Fruit fly (Drosophila melanogaster) whole organism, embryonic: ENCODE data around the gene CG42449.
A peak's percentile ranks its signal among the peaks of the same experiment; 100 is the strongest.

Experiments used
- CG11085 ChIP-seq: fragments of 200-800 bp; sonication (Bioruptor generic); IDR thresholded peaks from 2 replicates; pipeline ENCODE4 v1.3.6; 2022; ENCODE audit warnings: missing biosample characterization, missing genetic modification characterization
- CG11504 ChIP-seq: fragments of 200-800 bp; sonication (Bioruptor generic); optimal IDR thresholded peaks from 3 replicates; lab custom pipeline; 2019; ENCODE audit warnings: missing biosample characterization, mild to moderate bottlenecking, missing genetic modification characterization, moderate library complexity
- CG12071 ChIP-seq: fragments of 200-800 bp; sonication (Bioruptor generic); optimal IDR thresholded peaks from 3 replicates; lab custom pipeline; 2018; ENCODE audit warnings: missing biosample characterization, mild to moderate bottlenecking, missing genetic modification characterization
- CG13894 ChIP-seq: fragments of 200-800 bp; sonication (Bioruptor generic); optimal IDR thresholded peaks from 3 replicates; lab custom pipeline; 2018; ENCODE audit warnings: missing biosample characterization, mild to moderate bottlenecking, missing genetic modification characterization, moderate library complexity
- CG15696 ChIP-seq: fragments of 200-800 bp; sonication (Bioruptor generic); optimal IDR thresholded peaks from 2 replicates; lab custom pipeline; 2019; ENCODE audit warnings: missing biosample characterization, mild to moderate bottlenecking, missing genetic modification characterization, moderate library complexity
- CG1647 ChIP-seq: fragments of 200-800 bp; sonication (Bioruptor generic); optimal IDR thresholded peaks from 3 replicates; lab custom pipeline; 2016; ENCODE audit warnings: missing biosample characterization, missing genetic modification characterization
- CG17328 ChIP-seq: fragments of 200-800 bp; sonication (Bioruptor generic); IDR thresholded peaks from 2 replicates; pipeline ENCODE4 v1.3.6; 2022; ENCODE audit warnings: missing biosample characterization, missing genetic modification characterization
- CG1792 ChIP-seq: fragments of 200-800 bp; sonication (Bioruptor generic); optimal IDR thresholded peaks from 2 replicates; lab custom pipeline; 2016; ENCODE audit warnings: missing biosample characterization, missing genetic modification characterization
- CG33557 ChIP-seq: fragments of 200-800 bp; sonication (Bioruptor generic); optimal IDR thresholded peaks from 2 replicates; lab custom pipeline; 2019; ENCODE audit warnings: missing biosample characterization, mild to moderate bottlenecking, missing genetic modification characterization, moderate library complexity
- CG34422 ChIP-seq: fragments of 200-800 bp; sonication (Bioruptor generic); IDR thresholded peaks from 3 replicates; pipeline ENCODE4 v1.3.6; 2022; ENCODE audit warnings: missing biosample characterization, missing genetic modification characterization
- CG43689 ChIP-seq: fragments of 200-800 bp; sonication (Bioruptor generic); IDR thresholded peaks from 2 replicates; pipeline ENCODE4 v1.3.6; 2022; ENCODE audit warnings: missing biosample characterization, missing genetic modification characterization
- CG4404 ChIP-seq: fragments of 200-800 bp; sonication (Bioruptor generic); IDR thresholded peaks from 2 replicates; pipeline ENCODE4 v1.3.6; 2022; ENCODE audit warnings: missing biosample characterization, missing genetic modification characterization
- CG4424 ChIP-seq: fragments of 200-800 bp; sonication (Bioruptor generic); optimal IDR thresholded peaks from 3 replicates; lab custom pipeline; 2016; ENCODE audit warnings: missing biosample characterization, missing genetic modification characterization
- CG4707 ChIP-seq: fragments of 200-800 bp; sonication (Bioruptor generic); optimal IDR thresholded peaks from 2 replicates; lab custom pipeline; 2018; ENCODE audit warnings: missing biosample characterization, mild to moderate bottlenecking, missing genetic modification characterization, moderate library complexity
- CG8089 ChIP-seq: fragments of 200-800 bp; sonication (Bioruptor generic); optimal IDR thresholded peaks from 3 replicates; lab custom pipeline; 2016; ENCODE audit warnings: missing biosample characterization, missing genetic modification characterization
- Deaf1 ChIP-seq: fragments of 200-800 bp; optimal IDR thresholded peaks from 3 replicates; lab custom pipeline; 2019; ENCODE audit warnings: missing biosample characterization, mild to moderate bottlenecking, missing genetic modification characterization, moderate library complexity
- HmgD ChIP-seq: fragments of 200-800 bp; sonication (Bioruptor generic); optimal IDR thresholded peaks from 3 replicates; lab custom pipeline; 2016; ENCODE audit warnings: missing biosample characterization, missing genetic modification characterization
- Hr51 ChIP-seq, 2 experiments: fragments of 200-800 bp; sonication (Bioruptor generic); optimal IDR thresholded peaks; 2 replicates in 1 of 2; 3 replicates in 1 of 2; lab custom pipeline; 2016 to 2018; ENCODE audit warnings: missing biosample characterization in 2 of 2, missing genetic modification characterization in 2 of 2, mild to moderate bottlenecking in 1 of 2, moderate library complexity in 1 of 2
- Hsf ChIP-seq: fragments of 200-800 bp; sonication (Bioruptor generic); optimal IDR thresholded peaks from 3 replicates; lab custom pipeline; 2016; ENCODE audit warnings: missing biosample characterization, missing genetic modification characterization
- Mes4 ChIP-seq: fragments of 200-800 bp; sonication (Bioruptor generic); optimal IDR thresholded peaks from 2 replicates; lab custom pipeline; 2016; ENCODE audit warnings: missing biosample characterization, missing genetic modification characterization
- Rx ChIP-seq: fragments of 200-800 bp; sonication (Bioruptor generic); IDR thresholded peaks from 2 replicates; pipeline ENCODE4 v1.3.6; 2022; ENCODE audit warnings: missing biosample characterization, missing genetic modification characterization
- Scr ChIP-seq: fragments of 200-800 bp; sonication (Bioruptor generic); IDR thresholded peaks from 2 replicates; pipeline ENCODE4 v1.3.6; 2022; ENCODE audit warnings: missing biosample characterization, missing genetic modification characterization; ENCODE audit not compliant: partially characterized antibody
- Sry-δ ChIP-seq: fragments of 200-800 bp; sonication (Bioruptor generic); optimal IDR thresholded peaks from 2 replicates; lab custom pipeline; 2016; ENCODE audit warnings: missing biosample characterization, missing genetic modification characterization
- Stat92E ChIP-seq, 3 experiments: fragments of >200 bp in 2 of 3; fragments of 200-800 bp in 1 of 3; sonication (Bioruptor generic) in 1 of 3; optimal IDR thresholded peaks; 2 replicates each; lab custom pipeline; 2017 to 2019; ENCODE audit warnings: missing biosample characterization in 3 of 3, missing genetic modification characterization in 3 of 3, mild to moderate bottlenecking in 1 of 3, moderate library complexity in 1 of 3
- Trl ChIP-seq, 3 experiments: fragments of >200 bp in 2 of 3; fragments of 200-800 bp in 1 of 3; sonication (Bioruptor generic) in 1 of 3; optimal IDR thresholded peaks; 2 replicates in 1 of 3; 3 replicates in 2 of 3; lab custom pipeline; 2016 to 2017; ENCODE audit warnings: missing biosample characterization in 1 of 3, missing genetic modification characterization in 1 of 3
- bowl ChIP-seq: fragments of 200-800 bp; sonication (Bioruptor generic); IDR thresholded peaks from 2 replicates; pipeline ENCODE4 v1.3.6; 2022; ENCODE audit warnings: missing biosample characterization, missing genetic modification characterization
- cad ChIP-seq: fragments of >200 bp; optimal IDR thresholded peaks from 2 replicates; lab custom pipeline; 2017; ENCODE audit warnings: missing biosample characterization, missing genetic modification characterization
- corto ChIP-seq: fragments of 200-800 bp; sonication (Bioruptor generic); optimal IDR thresholded peaks from 2 replicates; lab custom pipeline; 2016; ENCODE audit warnings: missing biosample characterization, mild to moderate bottlenecking, missing genetic modification characterization, moderate library complexity
- emc ChIP-seq: fragments of 200-800 bp; sonication (Bioruptor generic); optimal IDR thresholded peaks from 2 replicates; lab custom pipeline; 2016; ENCODE audit warnings: missing biosample characterization, missing genetic modification characterization
- exex ChIP-seq: fragments of 200-800 bp; sonication (Bioruptor generic); optimal IDR thresholded peaks from 4 replicates; lab custom pipeline; 2018; ENCODE audit warnings: missing biosample characterization, mild to moderate bottlenecking, missing genetic modification characterization, moderate library complexity
- fd102C ChIP-seq: fragments of 200-800 bp; sonication (Bioruptor generic); optimal IDR thresholded peaks from 2 replicates; lab custom pipeline; 2018; ENCODE audit warnings: missing biosample characterization, mild to moderate bottlenecking, missing genetic modification characterization, moderate library complexity
- fd3F ChIP-seq: fragments of 200-800 bp; sonication (Bioruptor generic); optimal IDR thresholded peaks from 2 replicates; lab custom pipeline; 2018; ENCODE audit warnings: missing biosample characterization, mild to moderate bottlenecking, missing genetic modification characterization, moderate library complexity
- fd64A ChIP-seq: fragments of 200-800 bp; sonication (Bioruptor generic); optimal IDR thresholded peaks from 3 replicates; lab custom pipeline; 2018; ENCODE audit warnings: missing biosample characterization, mild to moderate bottlenecking, missing genetic modification characterization
- gem ChIP-seq: fragments of 200-800 bp; sonication (Bioruptor generic); optimal IDR thresholded peaks from 2 replicates; lab custom pipeline; 2019; ENCODE audit warnings: missing biosample characterization, mild to moderate bottlenecking, missing genetic modification characterization, moderate library complexity
- jing ChIP-seq: fragments of 200-800 bp; sonication (Bioruptor generic); optimal IDR thresholded peaks from 2 replicates; lab custom pipeline; 2018; ENCODE audit warnings: missing biosample characterization, mild to moderate bottlenecking, missing genetic modification characterization
- kay ChIP-seq: fragments of 200-800 bp; sonication (Bioruptor generic); optimal IDR thresholded peaks from 2 replicates; lab custom pipeline; 2016; ENCODE audit warnings: missing biosample characterization, missing genetic modification characterization
- lola ChIP-seq, 3 experiments: fragments of >200 bp in 2 of 3; fragments of 200-800 bp in 1 of 3; sonication (Bioruptor generic) in 1 of 3; optimal IDR thresholded peaks; 2 replicates each; lab custom pipeline; 2017 to 2019; ENCODE audit warnings: missing biosample characterization in 3 of 3, missing genetic modification characterization in 3 of 3, mild to moderate bottlenecking in 1 of 3, moderate library complexity in 1 of 3
- nerfin-2 ChIP-seq: fragments of 200-800 bp; sonication (Bioruptor generic); IDR thresholded peaks from 2 replicates; pipeline ENCODE4 v1.3.6; 2022; ENCODE audit warnings: missing biosample characterization, missing genetic modification characterization; ENCODE audit not compliant: partially characterized antibody
- nmo ChIP-seq: fragments of 200-800 bp; sonication (Bioruptor generic); optimal IDR thresholded peaks from 2 replicates; lab custom pipeline; 2018; ENCODE audit warnings: missing biosample characterization, mild to moderate bottlenecking, missing genetic modification characterization, moderate library complexity
- odd ChIP-seq: fragments of 200-800 bp; sonication (Bioruptor generic); optimal IDR thresholded peaks from 2 replicates; lab custom pipeline; 2017; ENCODE audit warnings: missing biosample characterization, mild to moderate bottlenecking, missing genetic modification characterization
- org-1 ChIP-seq: fragments of 200-800 bp; sonication (Bioruptor generic); optimal IDR thresholded peaks from 2 replicates; lab custom pipeline; 2017; ENCODE audit warnings: missing biosample characterization, missing genetic modification characterization
- ranshi ChIP-seq: fragments of 200-800 bp; sonication (Bioruptor generic); IDR thresholded peaks from 2 replicates; pipeline ENCODE4 v1.3.6; 2022; ENCODE audit warnings: missing biosample characterization, missing genetic modification characterization
- sqz ChIP-seq: fragments of 200-800 bp; sonication (Bioruptor generic); optimal IDR thresholded peaks from 3 replicates; lab custom pipeline; 2018; ENCODE audit warnings: missing biosample characterization, mild to moderate bottlenecking, missing genetic modification characterization
- stc ChIP-seq: fragments of 200-800 bp; sonication (Bioruptor generic); IDR thresholded peaks from 2 replicates; pipeline ENCODE4 v1.3.6; 2022; ENCODE audit warnings: missing biosample characterization, missing genetic modification characterization
- sug ChIP-seq: fragments of 200-800 bp; optimal IDR thresholded peaks from 2 replicates; lab custom pipeline; 2019; ENCODE audit warnings: missing biosample characterization, mild to moderate bottlenecking, missing genetic modification characterization, moderate library complexity
- tll ChIP-seq, 2 experiments: fragments of 200-800 bp in 1 of 2; fragments of >200 bp in 1 of 2; sonication (Bioruptor generic) in 1 of 2; optimal IDR thresholded peaks; 2 replicates each; lab custom pipeline; 2017 to 2019; ENCODE audit warnings: missing biosample characterization in 2 of 2, missing genetic modification characterization in 2 of 2, mild to moderate bottlenecking in 1 of 2, moderate library complexity in 1 of 2
- tna ChIP-seq: fragments of 200-800 bp; sonication (Bioruptor generic); IDR thresholded peaks from 2 replicates; pipeline ENCODE4 v1.3.6; 2022; ENCODE audit warnings: missing biosample characterization, missing genetic modification characterization; ENCODE audit not compliant: partially characterized antibody
- wek ChIP-seq: fragments of 200-800 bp; sonication (Bioruptor generic); optimal IDR thresholded peaks from 3 replicates; lab custom pipeline; 2018; ENCODE audit warnings: missing biosample characterization, mild to moderate bottlenecking, missing genetic modification characterization, moderate library complexity
- yki ChIP-seq: fragments of >200 bp; optimal IDR thresholded peaks from 3 replicates; lab custom pipeline; 2018

The CG42449 gene

DNA sequence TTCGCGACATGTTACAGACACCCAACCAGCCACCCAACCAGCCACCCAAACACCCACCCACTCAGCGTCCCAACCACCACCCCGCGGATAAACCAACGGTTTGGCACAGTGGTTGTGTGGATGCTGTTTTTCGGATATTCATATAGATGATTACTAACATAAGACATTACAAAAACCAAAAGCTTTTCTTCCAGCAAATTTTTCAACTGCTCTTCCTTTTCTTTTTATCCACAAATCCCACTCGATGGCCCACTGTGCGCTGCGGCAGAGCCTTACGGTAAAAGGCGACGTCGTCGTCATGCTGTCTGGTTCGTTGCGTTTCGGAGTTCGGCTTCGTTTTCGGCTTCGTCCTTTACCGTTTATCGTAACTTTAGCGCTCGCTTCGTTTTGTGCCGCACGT, 44.5 kb upstream of the CG42449 start (continued):
- TF ChIP-seq CG13894 (tag; lab: Kevin White, UChicago) (peak; percentile 81), fd3F (GFP tag; lab: Kevin White, UChicago) (peak; percentile 32), bowl (no peak), exex (tag; lab: Kevin White, UChicago) (no peak), emc (GFP tag; lab: Kevin White, UChicago) (no peak), CG8089 (peak; percentile 15), org-1 (GFP tag; lab: Kevin White, UChicago) (peak; percentile 50), cad (no peak), CG4707 (GFP tag; lab: Kevin White, UChicago) (peak; percentile 95), Deaf1 (tag; lab: Kevin White, UChicago) (peak; percentile 87), yki (no peak), Sry-δ (no peak), CG11085 (peak; percentile 52), corto (no peak), odd (GFP tag; lab: Kevin White, UChicago) (no peak), Hsf (peak; percentile 40), CG1647 (peak; percentile 39), sqz (GFP tag; lab: Kevin White, UChicago) (no peak), CG11504 (tag; lab: Kevin White, UChicago) (peak; percentile 43), lola (GFP tag; optimal IDR thresholded peaks at IDR 0.05; lab: Kevin White, UChicago) (peak in 1 of 3 experiments; percentile 18), nerfin-2 (GFP tag; lab: Robert Waterston, UW) (no peak), jing (GFP tag; lab: Kevin White, UChicago) (peak; percentile 24), fd64A (no peak), CG15696 (tag; lab: Kevin White, UChicago) (no peak), fd102C (no peak), Stat92E (GFP tag; optimal IDR thresholded peaks at IDR 0.05; lab: Kevin White, UChicago) (no peak), nmo (GFP tag; lab: Kevin White, UChicago) (peak; percentile 48), kay (GFP tag; lab: Kevin White, UChicago) (no peak), tll (GFP tag; optimal IDR thresholded peaks at IDR 0.05; lab: Kevin White, UChicago) (no peak), tna (GFP tag; lab: Robert Waterston, UW) (no peak), Mes4 (GFP tag; lab: Kevin White, UChicago) (peak; percentile 24), Scr (GFP tag; lab: Robert Waterston, UW) (no peak), CG34422 (GFP tag; lab: Robert Waterston, UW) (peak; percentile 60), CG4424 (GFP tag; lab: Kevin White, UChicago) (peak; percentile 27), CG33557 (GFP tag; lab: Kevin White, UChicago) (no peak), Rx (GFP tag; lab: Robert Waterston, UW) (peak; percentile 54; the same call in 1 of the 2 replicates), CG1792 (peak; percentile 13), CG12071 (GFP tag; lab: Kevin White, UChicago) (peak; percentile 53), sug (tag; lab: Kevin White, UChicago) (peak; percentile 43), wek (no peak), CG17328 (peak; percentile 88), stc (GFP tag; lab: Robert Waterston, UW) (no peak; the same call in 1 of the 2 replicates), Trl (optimal IDR thresholded peaks at IDR 0.05; lab: Kevin White, UChicago) (no peak), Trl (GFP tag; optimal IDR thresholded peaks at IDR 0.05; lab: Kevin White, UChicago) (peak; percentile 54), ranshi (GFP tag; lab: Robert Waterston, UW) (peak; percentile 56), gem (tag; lab: Kevin White, UChicago) (peak; percentile 73), CG4404 (peak; percentile 35; the same call in 1 of the 2 replicates), CG43689 (GFP tag; lab: Robert Waterston, UW) (no peak), Hr51 (GFP tag; optimal IDR thresholded peaks at IDR 0.05; lab: Kevin White, UChicago) (peak in 1 of 2 experiments; percentile 58), HmgD (GFP tag; lab: Kevin White, UChicago) (peak; percentile 37)
